Worm (Caenorhabditis elegans): Measurements from ENCODE around the gene ccch-1.
"Not testable (repeated sequence)": the region's sequence is repeated elsewhere in the genome, so short reads cannot be mapped to it uniquely, and the experiment has no call there.

DNA sequence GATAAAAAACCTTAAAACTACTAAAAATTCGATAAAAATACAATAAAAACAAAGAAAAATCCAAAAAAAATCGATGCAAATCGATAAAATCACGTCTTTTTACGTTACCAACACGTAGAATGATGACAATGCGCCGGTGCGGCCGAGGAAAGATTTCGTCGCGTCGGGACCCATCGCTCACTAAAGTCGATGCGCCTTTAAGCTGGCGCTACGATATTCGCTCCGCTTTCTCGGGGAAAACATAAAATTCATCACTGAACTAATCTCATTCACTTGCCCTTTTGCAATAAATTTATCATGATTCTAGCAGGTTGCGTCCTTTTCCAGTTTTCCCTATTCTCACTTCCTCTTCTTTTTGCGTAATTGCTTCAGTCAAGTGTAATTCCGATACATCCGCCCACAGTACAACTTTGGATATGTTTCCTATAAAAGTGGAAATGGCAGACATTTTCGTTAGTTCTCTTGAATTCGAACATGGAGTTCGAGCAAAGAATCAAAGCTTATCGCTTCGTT, 44.0 kb upstream of the ccch-1 start, which contains the start of gene col-157:
- not testable (repeated sequence) for TF ChIP-seq him-1, dao-5, W03F9.2 (tag; optimal IDR thresholded peaks at IDR 0.05)
